Worm (Caenorhabditis elegans): ENCODE data around the gene F11A5.16.

ce11 chrV:16202618-16203017, 8.1 kb upstream of the F11A5.16 start, which contains the start of gene F11A5.18:
- TF ChIP-seq dpl-1 (GFP tag; optimal IDR thresholded peaks at IDR 0.05) (no peak), nhr-12 (tag; optimal IDR thresholded peaks at IDR 0.05) (no peak), pqm-1 (tag; optimal IDR thresholded peaks at IDR 0.05) (no peak), egl-27 (tag; optimal IDR thresholded peaks at IDR 0.05) (no peak), ets-5 (GFP tag; IDR thresholded peaks at IDR 0.05) (no peak), nhr-77 (tag; optimal IDR thresholded peaks at IDR 0.05) (no peak), snpc-4 (tag; optimal IDR thresholded peaks at IDR 0.05) (no peak), blmp-1 (tag; optimal IDR thresholded peaks at IDR 0.05) (no peak), aly-2 (tag; optimal IDR thresholded peaks at IDR 0.05) (no peak), skn-1 (tag; optimal IDR thresholded peaks at IDR 0.05) (no peak)
